Worm (Caenorhabditis elegans): ENCODE data around the gene C07G2.5.
A peak's percentile ranks its signal among the peaks of the same experiment; 100 is the strongest.

C07G2.5 gene

ce11 chrIII:4493008-4493777 is 5.6 kb downstream of the C07G2.5 start (continued):
- TF ChIP-seq D1046.2 (GFP tag; IDR thresholded peaks at IDR 0.05) (no peak), F44E2.7 (GFP tag; IDR thresholded peaks at IDR 0.05) (no peak), mxl-2 (GFP tag; conservative IDR thresholded peaks at IDR 0.05) (no peak), lin-29 (GFP tag; IDR thresholded peaks at IDR 0.05) (no peak), aha-1 (tag) (no peak), zip-11 (GFP tag; IDR thresholded peaks at IDR 0.05) (no peak), fos-1 (tag; optimal IDR thresholded peaks at IDR 0.05) (no peak), F37D6.2 (tag; optimal IDR thresholded peaks at IDR 0.05) (no peak), tra-1 (GFP tag; IDR thresholded peaks at IDR 0.05) (no peak), aly-2 (tag; optimal IDR thresholded peaks at IDR 0.05) (no peak), snpc-4 (tag; optimal IDR thresholded peaks at IDR 0.05) (no peak), unc-130 (GFP tag; optimal IDR thresholded peaks at IDR 0.05) (no peak), fkh-10 (GFP tag; optimal IDR thresholded peaks at IDR 0.05) (no peak), nhr-77 (tag; optimal IDR thresholded peaks at IDR 0.05) (peak; percentile 41), nhr-102 (tag; optimal IDR thresholded peaks at IDR 0.05) (no peak), ama-1 (optimal IDR thresholded peaks at IDR 0.05) (no peak), attf-4 (tag; optimal IDR thresholded peaks at IDR 0.05) (no peak), lsy-2 (tag; optimal IDR thresholded peaks at IDR 0.05) (no peak), zfp-3 (GFP tag; conservative IDR thresholded peaks at IDR 0.05) (no peak; the same call in 1 of the 2 replicates), nhr-48 (tag; optimal IDR thresholded peaks at IDR 0.05) (peak; percentile 4), zfp-2 (tag; optimal IDR thresholded peaks at IDR 0.05) (no peak), nhr-10 (tag; optimal IDR thresholded peaks at IDR 0.05) (no peak), madf-9 (GFP tag; conservative IDR thresholded peaks at IDR 0.05) (no peak), lir-3 (tag; optimal IDR thresholded peaks at IDR 0.05) (no peak), lim-7 (GFP tag; IDR thresholded peaks at IDR 0.05) (no peak), nhr-25 (tag; optimal IDR thresholded peaks at IDR 0.05; ENCODE audit: borderline replicate concordance, insufficient read depth) (no peak), unc-62 (GFP tag; optimal IDR thresholded peaks at IDR 0.05 in 1 of 2) (no peak), unc-62 (tag; optimal IDR thresholded peaks at IDR 0.05) (no peak), dpl-1 (GFP tag; optimal IDR thresholded peaks at IDR 0.05) (no peak), duxl-1 (tag; optimal IDR thresholded peaks at IDR 0.05; ENCODE audit: poor library complexity) (no peak), lin-38 (GFP tag; IDR thresholded peaks at IDR 0.05) (no peak), ceh-82 (tag; optimal IDR thresholded peaks at IDR 0.05) (no peak), F10B5.3 (tag; optimal IDR thresholded peaks at IDR 0.05) (no peak), dmd-8 (GFP tag; IDR thresholded peaks at IDR 0.05) (no peak), saeg-2 (GFP tag; IDR thresholded peaks at IDR 0.05) (no peak), dve-1 (tag; optimal IDR thresholded peaks at IDR 0.05; ENCODE audit: insufficient read depth) (peak; percentile 37), cey-2 (tag; optimal IDR thresholded peaks at IDR 0.05; ENCODE audit: borderline replicate concordance, insufficient read depth) (no peak), ces-1 (GFP tag; optimal IDR thresholded peaks at IDR 0.05) (no peak), lin-1 (GFP tag; IDR thresholded peaks at IDR 0.05) (no peak), ztf-7 (tag; optimal IDR thresholded peaks at IDR 0.05) (no peak), mep-1 (tag; optimal IDR thresholded peaks at IDR 0.05) (peak; percentile 1), ZK337.2 (GFP tag; IDR thresholded peaks at IDR 0.05) (no peak), nhr-42 (GFP tag; IDR thresholded peaks at IDR 0.05) (no peak)

Measured in whole organism, L4 larva.